Worm (Caenorhabditis elegans) whole organism, late embryonic: ENCODE data around the gene F38B2.2.

Source experiments
- ceh-9 ChIP-seq: sonication (generic microtip); optimal IDR thresholded peaks from 2 replicates; lab custom pipeline; 2016; ENCODE audit warnings: mild to moderate bottlenecking, missing genetic modification characterization, inconsistent platforms, missing compliant biosample characterization
- nhr-11 ChIP-seq: fragments of 150-350 bp; optimal IDR thresholded peaks from 2 replicates; lab custom pipeline; 2014; ENCODE audit warnings: missing biosample characterization, missing genetic modification characterization
- rnt-1 ChIP-seq: sonication (generic microtip); optimal IDR thresholded peaks from 2 replicates; lab custom pipeline; 2016; ENCODE audit warnings: missing genetic modification characterization, missing compliant biosample characterization

ce11 chrX:11290528-11290927 is 11.4 kb upstream of the F38B2.2 start:
- TF ChIP-seq rnt-1 (tag; lab: Kevin White, UChicago) (no peak), ceh-9 (tag; lab: Kevin White, UChicago) (no peak), nhr-11 (tag; lab: Kevin White, UChicago) (no peak)
